Worm (Caenorhabditis elegans) whole organism, L3 larva: ENCODE measurements around the gene dolk-1.

ENCODE experiments used
- ZK546.5 ChIP-seq: sonication (generic microtip); optimal IDR thresholded peaks from 2 replicates; lab custom pipeline; 2017; ENCODE audit warnings: missing biosample characterization, missing genetic modification characterization
- ceh-28 ChIP-seq: fragments of 150-350 bp; optimal IDR thresholded peaks from 2 replicates; lab custom pipeline; 2014; ENCODE audit warnings: missing biosample characterization, missing genetic modification reagents, missing genetic modification characterization
- ceh-9 ChIP-seq: sonication (generic microtip); optimal IDR thresholded peaks from 2 replicates; lab custom pipeline; 2018; ENCODE audit warnings: missing biosample characterization, missing genetic modification characterization
- elt-2 ChIP-seq: sonication (generic microtip); optimal IDR thresholded peaks from 2 replicates; lab custom pipeline; 2016; ENCODE audit warnings: missing genetic modification reagents, mild to moderate bottlenecking, missing genetic modification characterization, missing compliant biosample characterization
- fos-1 ChIP-seq: fragments of 150-350 bp; optimal IDR thresholded peaks from 2 replicates; lab custom pipeline; 2014; ENCODE audit warnings: missing biosample characterization, missing genetic modification characterization
- nhr-12 ChIP-seq: fragments of 150-350 bp; optimal IDR thresholded peaks from 2 replicates; lab custom pipeline; 2014; ENCODE audit warnings: missing biosample characterization, missing genetic modification characterization
- skn-1 ChIP-seq: fragments of 150-350 bp; optimal IDR thresholded peaks from 2 replicates; lab custom pipeline; 2014; ENCODE audit warnings: missing biosample characterization, missing genetic modification characterization
- snpc-4 ChIP-seq: fragments of 150-350 bp; optimal IDR thresholded peaks from 2 replicates; lab custom pipeline; 2014; ENCODE audit warnings: missing biosample characterization, missing genetic modification characterization
- ztf-4 ChIP-seq: fragments of 150-350 bp; optimal IDR thresholded peaks from 2 replicates; lab custom pipeline; 2014; ENCODE audit warnings: missing biosample characterization, missing genetic modification characterization

ce11 chrIII:11923586-11923985 is 9.9 kb downstream of the dolk-1 start, which contains the start of gene nft-1:
- no peak for TF ChIP-seq ceh-28 (tag; lab: Kevin White, UChicago)
- TF ChIP-seq snpc-4 (tag; lab: Kevin White, UChicago): no peak
- TF ChIP-seq ceh-9: no peak
- TF ChIP-seq ztf-4 (tag; lab: Kevin White, UChicago): no peak
- TF ChIP-seq elt-2 (tag; lab: Kevin White, UChicago): no peak
- no peak for TF ChIP-seq fos-1 (tag; lab: Kevin White, UChicago)
- no peak for TF ChIP-seq ZK546.5 (tag; lab: Kevin White, UChicago)
- TF ChIP-seq skn-1 (tag; lab: Kevin White, UChicago): no peak
- no peak for TF ChIP-seq nhr-12 (tag; lab: Kevin White, UChicago)
